Worm (Caenorhabditis elegans): Measurements from ENCODE around the gene M05D6.2.

ce11 chrII:8506759-8507158, 38.9 kb downstream of the M05D6.2 start:
- TF ChIP-seq ham-2 (GFP tag; optimal IDR thresholded peaks at IDR 0.05) (no peak), hlh-1 (tag; optimal IDR thresholded peaks at IDR 0.05) (no peak), unc-39 (tag; optimal IDR thresholded peaks at IDR 0.05) (no peak), snpc-4 (tag; optimal IDR thresholded peaks at IDR 0.05) (no peak), ceh-43 (GFP tag; optimal IDR thresholded peaks at IDR 0.05) (no peak), elt-3 (tag; optimal IDR thresholded peaks at IDR 0.05) (no peak)
